Worm (Caenorhabditis elegans) whole organism, young adult: ENCODE measurements around the gene fsn-1.

Source experiments
- B0261.1 ChIP-seq: sonication (generic microtip); optimal IDR thresholded peaks from 2 replicates; lab custom pipeline; 2016; ENCODE audit warnings: mild to moderate bottlenecking, missing genetic modification characterization, moderate library complexity, missing compliant biosample characterization
- B0336.3 ChIP-seq: fragments of 200-800 bp; sonication (Bioruptor generic); IDR thresholded peaks from 2 replicates; pipeline ENCODE4 v1.3.6; 2022; ENCODE audit warnings: missing genetic modification characterization, missing compliant biosample characterization
- C06A6.2 ChIP-seq: fragments of 200-800 bp; sonication (Bioruptor generic); conservative IDR thresholded peaks from 2 replicates; pipeline ENCODE4 v1.3.6; 2022; ENCODE audit warnings: missing genetic modification characterization, missing compliant biosample characterization
- F49E8.2 ChIP-seq: sonication (generic microtip); optimal IDR thresholded peaks from 3 replicates; lab custom pipeline; 2017; ENCODE audit warnings: missing genetic modification characterization, mild to moderate bottlenecking, missing compliant biosample characterization, antibody characterized with exemption, moderate library complexity; ENCODE audit not compliant: insufficient read depth
- F55B11.4 ChIP-seq: sonication (generic microtip); optimal IDR thresholded peaks from 2 replicates; lab custom pipeline; 2016; ENCODE audit warnings: missing compliant biosample characterization, missing genetic modification characterization, borderline replicate concordance; ENCODE audit not compliant: insufficient read depth
- Y53G8AR.9 ChIP-seq: fragments of 200-800 bp; sonication (Bioruptor generic); conservative IDR thresholded peaks from 2 replicates; pipeline ENCODE4 v1.3.6; 2022; ENCODE audit warnings: missing genetic modification reagents, missing genetic modification characterization, missing compliant biosample characterization
- Y56A3A.18 ChIP-seq: fragments of 200-800 bp; sonication (Bioruptor generic); IDR thresholded peaks from 2 replicates; pipeline ENCODE4 v1.3.6; 2022; ENCODE audit warnings: missing genetic modification reagents, missing genetic modification characterization, missing compliant biosample characterization
- Y67H2A.10 ChIP-seq: fragments of 200-800 bp; sonication (Bioruptor generic); conservative IDR thresholded peaks from 2 replicates; pipeline ENCODE4 v1.3.6; 2022; ENCODE audit warnings: missing genetic modification reagents, missing genetic modification characterization, missing compliant biosample characterization
- Y79H2A.3 ChIP-seq: fragments of 200-800 bp; sonication (Bioruptor generic); conservative IDR thresholded peaks from 2 replicates; pipeline ENCODE4 v1.3.6; 2022; ENCODE audit warnings: missing genetic modification reagents, missing genetic modification characterization, missing compliant biosample characterization
- Y95B8A.8 ChIP-seq: fragments of 200-800 bp; sonication (Bioruptor generic); IDR thresholded peaks from 2 replicates; pipeline ENCODE4 v1.3.6; 2022; ENCODE audit warnings: missing genetic modification reagents, missing genetic modification characterization, missing compliant biosample characterization
- ZK185.1 ChIP-seq: sonication (generic microtip); optimal IDR thresholded peaks from 2 replicates; lab custom pipeline; 2016; ENCODE audit warnings: mild to moderate bottlenecking, missing genetic modification characterization, missing compliant biosample characterization; ENCODE audit not compliant: poor library complexity, severe bottlenecking
- akir-1 ChIP-seq: fragments of 200-800 bp; sonication (Bioruptor generic); optimal IDR thresholded peaks from 2 replicates; lab custom pipeline; 2018; ENCODE audit warnings: mild to moderate bottlenecking, missing genetic modification characterization, moderate library complexity, missing compliant biosample characterization
- atf-7 ChIP-seq: sonication (generic microtip); optimal IDR thresholded peaks from 2 replicates; lab custom pipeline; 2017; ENCODE audit warnings: mild to moderate bottlenecking, missing genetic modification characterization, missing compliant biosample characterization
- attf-3 ChIP-seq: fragments of 200-800 bp; sonication (Bioruptor generic); conservative IDR thresholded peaks from 2 replicates; pipeline ENCODE4 v1.3.6; 2022; ENCODE audit warnings: missing genetic modification reagents, missing genetic modification characterization, missing compliant biosample characterization
- attf-5 ChIP-seq: fragments of 200-800 bp; sonication (Bioruptor generic); optimal IDR thresholded peaks from 2 replicates; lab custom pipeline; 2018; ENCODE audit warnings: mild to moderate bottlenecking, missing genetic modification characterization, missing compliant biosample characterization
- ccch-3 ChIP-seq: fragments of 200-800 bp; sonication (Bioruptor generic); optimal IDR thresholded peaks from 2 replicates; lab custom pipeline; 2018; ENCODE audit warnings: mild to moderate bottlenecking, missing genetic modification characterization, missing compliant biosample characterization
- ceh-40 ChIP-seq: fragments of 200-800 bp; sonication (Bioruptor generic); IDR thresholded peaks from 2 replicates; pipeline ENCODE4 v1.3.6; 2022; ENCODE audit warnings: missing genetic modification characterization, missing compliant biosample characterization
- ceh-58 ChIP-seq: fragments of 200-800 bp; sonication (Bioruptor generic); IDR thresholded peaks from 2 replicates; pipeline ENCODE4 v1.3.6; 2022; ENCODE audit warnings: missing genetic modification characterization, missing compliant biosample characterization
- chd-7 ChIP-seq: sonication (generic microtip); optimal IDR thresholded peaks from 2 replicates; lab custom pipeline; 2016; ENCODE audit warnings: mild to moderate bottlenecking, missing genetic modification characterization, moderate library complexity, missing compliant biosample characterization
- die-1 ChIP-seq: sonication (generic microtip); optimal IDR thresholded peaks from 2 replicates; lab custom pipeline; 2016; ENCODE audit warnings: missing genotype, mild to moderate bottlenecking, missing genetic modification characterization, missing compliant biosample characterization
- dpff-1 ChIP-seq: sonication (generic microtip); optimal IDR thresholded peaks from 2 replicates; lab custom pipeline; 2017; ENCODE audit warnings: mild to moderate bottlenecking, missing genetic modification characterization, missing compliant biosample characterization
- dpl-1 ChIP-seq: fragments of 150-350 bp; optimal IDR thresholded peaks from 2 replicates; lab custom pipeline; 2014; ENCODE audit warnings: missing biosample characterization, missing genetic modification reagents, missing genetic modification characterization
- egrh-3 ChIP-seq: fragments of 200-800 bp; sonication (Bioruptor generic); IDR thresholded peaks from 2 replicates; pipeline ENCODE4 v1.3.6; 2022; ENCODE audit warnings: missing genetic modification reagents, missing genetic modification characterization, missing compliant biosample characterization
- ekl-4 ChIP-seq: fragments of 200-800 bp; sonication (Bioruptor generic); IDR thresholded peaks from 2 replicates; pipeline ENCODE4 v1.3.6; 2022; ENCODE audit warnings: missing genetic modification reagents, missing genetic modification characterization, missing compliant biosample characterization
- ets-4 ChIP-seq: fragments of 200-800 bp; sonication (Bioruptor generic); optimal IDR thresholded peaks from 2 replicates; lab custom pipeline; 2018; ENCODE audit warnings: mild to moderate bottlenecking, missing genetic modification characterization, missing compliant biosample characterization
- fkh-3 ChIP-seq: sonication (generic microtip); optimal IDR thresholded peaks from 2 replicates; lab custom pipeline; 2016; ENCODE audit warnings: mild to moderate bottlenecking, missing genetic modification characterization, missing compliant biosample characterization
- hlh-12 ChIP-seq: sonication (generic microtip); optimal IDR thresholded peaks from 2 replicates; lab custom pipeline; 2016; ENCODE audit warnings: missing genetic modification characterization, missing compliant biosample characterization
- hlh-26 ChIP-seq: fragments of 200-800 bp; sonication (Bioruptor generic); conservative IDR thresholded peaks from 2 replicates; pipeline ENCODE4 v1.3.6; 2022; ENCODE audit warnings: missing genetic modification reagents, missing genetic modification characterization, missing compliant biosample characterization
- hmg-20 ChIP-seq: fragments of 200-800 bp; sonication (Bioruptor generic); IDR thresholded peaks from 2 replicates; pipeline ENCODE4 v1.3.6; 2022; ENCODE audit warnings: missing genetic modification reagents, missing genetic modification characterization, missing compliant biosample characterization
- hsf-1 ChIP-seq: fragments of 200-800 bp; sonication (Bioruptor generic); IDR thresholded peaks from 2 replicates; pipeline ENCODE4 v1.3.6; 2022; ENCODE audit warnings: missing genetic modification reagents, missing genetic modification characterization, missing compliant biosample characterization
- lin-35 ChIP-seq, 3 experiments: fragments of 150-350 bp in 2 of 3; sonication (generic microtip) in 1 of 3; optimal IDR thresholded peaks; 2 replicates each; lab custom pipeline; 2014 to 2018; ENCODE audit warnings: missing biosample characterization in 3 of 3, missing genetic modification characterization in 3 of 3, missing genetic modification reagents in 3 of 3
- lin-54 ChIP-seq: fragments of 200-800 bp; sonication (Bioruptor generic); optimal IDR thresholded peaks from 2 replicates; lab custom pipeline; 2018; ENCODE audit warnings: mild to moderate bottlenecking, missing genetic modification characterization, missing compliant biosample characterization
- madf-10 ChIP-seq: sonication (generic microtip); optimal IDR thresholded peaks from 2 replicates; lab custom pipeline; 2016; ENCODE audit warnings: mild to moderate bottlenecking, missing genetic modification characterization, missing compliant biosample characterization
- madf-8 ChIP-seq: fragments of 200-800 bp; sonication (Bioruptor generic); conservative IDR thresholded peaks from 2 replicates; pipeline ENCODE4 v1.3.6; 2022; ENCODE audit warnings: missing genetic modification reagents, missing genetic modification characterization, missing compliant biosample characterization
- mxl-1 ChIP-seq: sonication (generic microtip); optimal IDR thresholded peaks from 2 replicates; lab custom pipeline; 2016; ENCODE audit warnings: missing genetic modification characterization, missing compliant biosample characterization
- nhr-120 ChIP-seq: fragments of 200-800 bp; sonication (Bioruptor generic); IDR thresholded peaks from 2 replicates; pipeline ENCODE4 v1.3.6; 2022; ENCODE audit warnings: missing genetic modification characterization, missing compliant biosample characterization
- nhr-179 ChIP-seq: sonication (generic microtip); optimal IDR thresholded peaks from 2 replicates; lab custom pipeline; 2016; ENCODE audit warnings: mild to moderate bottlenecking, missing genetic modification characterization, missing compliant biosample characterization
- nhr-27 ChIP-seq: fragments of 200-800 bp; sonication (Bioruptor generic); optimal IDR thresholded peaks from 2 replicates; lab custom pipeline; 2018; ENCODE audit warnings: mild to moderate bottlenecking, missing genetic modification characterization, moderate library complexity, missing compliant biosample characterization
- nhr-80 ChIP-seq: sonication (generic microtip); optimal IDR thresholded peaks from 2 replicates; lab custom pipeline; 2016; ENCODE audit warnings: missing genetic modification characterization, missing compliant biosample characterization
- pbrm-1 ChIP-seq: fragments of 200-800 bp; sonication (Bioruptor generic); IDR thresholded peaks from 2 replicates; pipeline ENCODE4 v1.3.6; 2022; ENCODE audit warnings: missing genetic modification reagents, missing genetic modification characterization, missing compliant biosample characterization
- rec-8 ChIP-seq, 2 experiments: sonication (generic microtip); optimal IDR thresholded peaks; 2 replicates each; lab custom pipeline; 2016; ENCODE audit warnings: mild to moderate bottlenecking in 2 of 2, missing genetic modification characterization in 2 of 2, missing genetic modification reagents in 2 of 2, missing genotype in 2 of 2, missing biosample characterization in 1 of 2, missing compliant biosample characterization in 1 of 2, moderate library complexity in 1 of 2
- snpc-3.4 ChIP-seq: sonication (generic microtip); optimal IDR thresholded peaks from 2 replicates; lab custom pipeline; 2017; ENCODE audit warnings: missing genetic modification characterization, mild to moderate bottlenecking, missing compliant biosample characterization, antibody characterized with exemption, moderate library complexity, missing genotype, missing genetic modification reagents
- somi-1 ChIP-seq: fragments of 200-800 bp; sonication (Bioruptor generic); optimal IDR thresholded peaks from 2 replicates; lab custom pipeline; 2018; ENCODE audit warnings: mild to moderate bottlenecking, missing genetic modification characterization, missing compliant biosample characterization
- zfh-2 ChIP-seq: fragments of 200-800 bp; sonication (Bioruptor generic); conservative IDR thresholded peaks from 2 replicates; pipeline ENCODE4 v1.3.6; 2022; ENCODE audit warnings: missing genetic modification reagents, missing genetic modification characterization, missing compliant biosample characterization
- ztf-18 ChIP-seq: sonication (generic microtip); optimal IDR thresholded peaks from 2 replicates; lab custom pipeline; 2016; ENCODE audit warnings: missing genotype, mild to moderate bottlenecking, missing genetic modification characterization, missing compliant biosample characterization
- ztf-22 ChIP-seq: fragments of 200-800 bp; sonication (Bioruptor generic); optimal IDR thresholded peaks from 2 replicates; lab custom pipeline; 2018; ENCODE audit warnings: mild to moderate bottlenecking, missing genetic modification characterization, moderate library complexity, missing compliant biosample characterization
- ztf-26 ChIP-seq: sonication (generic microtip); optimal IDR thresholded peaks from 2 replicates; lab custom pipeline; 2017; ENCODE audit warnings: missing genetic modification characterization, missing compliant biosample characterization
- ztf-28 ChIP-seq: fragments of 200-800 bp; sonication (Bioruptor generic); IDR thresholded peaks from 2 replicates; pipeline ENCODE4 v1.3.6; 2022; ENCODE audit warnings: missing genetic modification reagents, missing genetic modification characterization, missing compliant biosample characterization
- ztf-3 ChIP-seq: fragments of 200-800 bp; sonication (Bioruptor generic); optimal IDR thresholded peaks from 2 replicates; lab custom pipeline; 2018; ENCODE audit warnings: mild to moderate bottlenecking, missing genetic modification characterization, missing compliant biosample characterization

fsn-1 gene

ce11 chrIII:4899728-4900127 is 37.4 kb upstream of the fsn-1 start:
- TF ChIP-seq dpff-1 (peak; percentile 7), Y79H2A.3 (peak; percentile 76), hlh-12 (tag; lab: Kevin White, UChicago) (no peak), ztf-26 (tag; lab: Kevin White, UChicago) (peak; percentile 99), chd-7 (peak; percentile 100), B0261.1 (peak; percentile 37), ekl-4 (GFP tag; lab: Robert Waterston, UW) (peak; percentile 98), lin-54 (GFP tag; lab: Kevin White, UChicago) (peak; percentile 96), zfh-2 (GFP tag; lab: Robert Waterston, UW) (peak; percentile 100), rec-8 (tag; optimal IDR thresholded peaks at IDR 0.05; lab: Kevin White, UChicago) (no peak), atf-7 (tag; lab: Kevin White, UChicago) (peak; percentile 100), attf-3 (GFP tag; lab: Robert Waterston, UW) (peak; percentile 76), ets-4 (GFP tag; lab: Kevin White, UChicago) (peak; percentile 99), Y67H2A.10 (GFP tag; lab: Robert Waterston, UW) (peak; percentile 89), ccch-3 (GFP tag; lab: Kevin White, UChicago) (no peak), die-1 (tag; lab: Kevin White, UChicago) (peak; percentile 91), F55B11.4 (tag; lab: Kevin White, UChicago) (no peak), mxl-1 (tag; lab: Kevin White, UChicago) (peak; percentile 58), B0336.3 (peak; percentile 100), F49E8.2 (peak; percentile 6), fkh-3 (tag; lab: Kevin White, UChicago) (no peak), akir-1 (GFP tag; lab: Kevin White, UChicago) (peak; percentile 86), hlh-26 (GFP tag; lab: Robert Waterston, UW) (no peak), ceh-40 (GFP tag; lab: Robert Waterston, UW) (no peak), ZK185.1 (tag; lab: Kevin White, UChicago) (peak; percentile 96), nhr-27 (peak; percentile 80), snpc-3.4 (tag; lab: Kevin White, UChicago) (no peak), madf-8 (GFP tag; lab: Robert Waterston, UW) (peak; percentile 47), ztf-3 (GFP tag; lab: Kevin White, UChicago) (peak; percentile 98), hmg-20 (GFP tag; lab: Robert Waterston, UW) (peak; percentile 83; the same call in 1 of the 2 replicates), egrh-3 (peak; percentile 70), pbrm-1 (GFP tag; lab: Robert Waterston, UW) (peak; percentile 97), Y56A3A.18 (GFP tag; lab: Robert Waterston, UW) (peak; percentile 88), Y53G8AR.9 (peak; percentile 96), ztf-28 (GFP tag; lab: Robert Waterston, UW) (peak; percentile 86), ceh-58 (GFP tag; lab: Robert Waterston, UW) (peak; percentile 84; the same call in 1 of the 2 replicates), somi-1 (GFP tag; lab: Kevin White, UChicago) (peak; percentile 100), nhr-80 (tag; lab: Kevin White, UChicago) (peak; percentile 99), attf-5 (GFP tag; lab: Kevin White, UChicago) (peak; percentile 99), nhr-179 (tag; lab: Kevin White, UChicago) (no peak), dpl-1 (GFP tag; lab: Kevin White, UChicago) (peak; percentile 32), hsf-1 (GFP tag; lab: Robert Waterston, UW) (peak; percentile 75), ztf-22 (GFP tag; lab: Kevin White, UChicago) (peak; percentile 99), ztf-18 (tag; lab: Kevin White, UChicago) (peak; percentile 87), nhr-120 (no peak), Y95B8A.8 (GFP tag; lab: Robert Waterston, UW) (peak; percentile 96), C06A6.2 (peak; percentile 100), madf-10 (tag; lab: Kevin White, UChicago) (peak; percentile 95), lin-35 (GFP tag; optimal IDR thresholded peaks at IDR 0.05; lab: Kevin White, UChicago) (peak in 2 of 3 experiments; percentile 68 to 96)
